Fruit fly (Drosophila melanogaster) whole organism, wandering third instar larva: ENCODE data around the gene CG31627.

Source experiments
- Abd-B ChIP-seq: fragments of >200 bp; optimal IDR thresholded peaks from 2 replicates; lab custom pipeline; 2017; ENCODE audit warnings: missing biosample characterization, missing genetic modification characterization
- CG32264 ChIP-seq: fragments of 200-800 bp; sonication (Bioruptor generic); optimal IDR thresholded peaks from 2 replicates; lab custom pipeline; 2016; ENCODE audit warnings: missing biosample characterization, missing genetic modification characterization
- CG9705 ChIP-seq: fragments of 200-800 bp; sonication (Bioruptor generic); optimal IDR thresholded peaks from 2 replicates; lab custom pipeline; 2018; ENCODE audit warnings: missing biosample characterization, mild to moderate bottlenecking, missing genetic modification characterization
- CrebA ChIP-seq: fragments of 200-800 bp; sonication (Bioruptor generic); optimal IDR thresholded peaks from 2 replicates; lab custom pipeline; 2016; ENCODE audit warnings: missing biosample characterization, mild to moderate bottlenecking, missing genetic modification characterization, borderline replicate concordance
- Dfd ChIP-seq: fragments of >200 bp; optimal IDR thresholded peaks from 2 replicates; lab custom pipeline; 2017; ENCODE audit warnings: missing biosample characterization, missing genetic modification characterization
- Dif ChIP-seq: fragments of 200-275, 200-300 bp; sonication (Bioruptor generic); optimal IDR thresholded peaks from 2 replicates; lab custom pipeline; 2018; ENCODE audit warnings: missing biosample characterization, missing genetic modification characterization; ENCODE audit not compliant: partially characterized antibody
- GATAd ChIP-seq: sonication (Bioruptor generic); optimal IDR thresholded peaks from 2 replicates; lab custom pipeline; 2016; ENCODE audit warnings: missing biosample characterization, missing genetic modification characterization
- HLH106 ChIP-seq: fragments of 200-800 bp; optimal IDR thresholded peaks from 3 replicates; lab custom pipeline; 2019; ENCODE audit warnings: missing biosample characterization, mild to moderate bottlenecking, missing genetic modification characterization, moderate library complexity
- Hnf4 ChIP-seq: fragments of 200-800 bp; sonication (Bioruptor generic); optimal IDR thresholded peaks from 2 replicates; lab custom pipeline; 2016; ENCODE audit warnings: missing biosample characterization, mild to moderate bottlenecking, missing genetic modification characterization
- Hr78 ChIP-seq: fragments of >200 bp; optimal IDR thresholded peaks from 2 replicates; lab custom pipeline; 2017; ENCODE audit warnings: missing biosample characterization, missing genetic modification characterization
- Jra ChIP-seq: sonication (Bioruptor generic); optimal IDR thresholded peaks from 2 replicates; lab custom pipeline; 2016; ENCODE audit warnings: missing biosample characterization, missing genetic modification characterization
- Mio ChIP-seq: sonication (Bioruptor generic); optimal IDR thresholded peaks from 2 replicates; lab custom pipeline; 2016; ENCODE audit warnings: missing biosample characterization, missing genetic modification characterization
- N ChIP-seq: fragments of >200 bp; optimal IDR thresholded peaks from 2 replicates; lab custom pipeline; 2018; ENCODE audit warnings: missing biosample characterization, missing external identifiers, missing genetic modification characterization
- OdsH ChIP-seq: fragments of 200-800 bp; sonication (Bioruptor generic); optimal IDR thresholded peaks from 2 replicates; lab custom pipeline; 2016; ENCODE audit warnings: missing biosample characterization, mild to moderate bottlenecking, missing genetic modification characterization
- Rel ChIP-seq, 2 experiments: fragments of 200-800 bp; sonication (Bioruptor generic) in 1 of 2; optimal IDR thresholded peaks; 2 replicates in 1 of 2; 3 replicates in 1 of 2; lab custom pipeline; 2016 to 2019; ENCODE audit warnings: mild to moderate bottlenecking in 2 of 2, missing biosample characterization in 2 of 2, missing genetic modification characterization in 2 of 2, moderate library complexity in 1 of 2
- Vsx2 ChIP-seq: fragments of 200-300, 225-300 bp; sonication (Bioruptor generic); optimal IDR thresholded peaks from 2 replicates; lab custom pipeline; 2018; ENCODE audit warnings: missing biosample characterization, missing genetic modification characterization; ENCODE audit not compliant: partially characterized antibody
- br ChIP-seq: fragments of 200-800 bp; sonication (Bioruptor generic); optimal IDR thresholded peaks from 2 replicates; lab custom pipeline; 2016; ENCODE audit warnings: missing biosample characterization, missing genetic modification characterization
- brk ChIP-seq: fragments of 200-800 bp; sonication (Bioruptor generic); optimal IDR thresholded peaks from 2 replicates; lab custom pipeline; 2016; ENCODE audit warnings: missing biosample characterization, mild to moderate bottlenecking, missing genetic modification characterization
- dl ChIP-seq, 2 experiments: fragments of 175-275, 200-275 bp in 1 of 2; fragments of 200-275 bp in 1 of 2; sonication (Bioruptor generic); optimal IDR thresholded peaks; lab custom pipeline; 2018; ENCODE audit warnings: mild to moderate bottlenecking in 2 of 2, missing biosample characterization in 2 of 2, missing genetic modification characterization in 2 of 2, moderate library complexity in 2 of 2; ENCODE audit not compliant: partially characterized antibody in 2 of 2, insufficient read depth in 1 of 2
- dmrt93B ChIP-seq: fragments of 200-800 bp; sonication (Bioruptor generic); optimal IDR thresholded peaks from 2 replicates; lab custom pipeline; 2018; ENCODE audit warnings: missing biosample characterization, mild to moderate bottlenecking, missing genetic modification characterization
- dsf ChIP-seq: sonication (Bioruptor generic); optimal IDR thresholded peaks from 2 replicates; lab custom pipeline; 2016; ENCODE audit warnings: missing biosample characterization, missing genetic modification characterization, borderline replicate concordance
- ey ChIP-seq: fragments of 200-800 bp; sonication (Bioruptor generic); optimal IDR thresholded peaks from 2 replicates; lab custom pipeline; 2016; ENCODE audit warnings: missing biosample characterization, missing genetic modification characterization
- foxo ChIP-seq, 2 experiments: fragments of 200-800 bp; sonication (Bioruptor generic); optimal IDR thresholded peaks; 2 replicates in 1 of 2; 3 replicates in 1 of 2; lab custom pipeline; 2016 to 2017; ENCODE audit warnings: missing biosample characterization in 2 of 2, missing genetic modification characterization in 2 of 2
- fru ChIP-seq: fragments of 200-800 bp; sonication (Bioruptor generic); optimal IDR thresholded peaks from 3 replicates; lab custom pipeline; 2016; ENCODE audit warnings: missing biosample characterization, mild to moderate bottlenecking, missing genetic modification characterization
- h ChIP-seq: fragments of 200-800 bp; sonication (Bioruptor generic); optimal IDR thresholded peaks from 3 replicates; lab custom pipeline; 2016; ENCODE audit warnings: missing biosample characterization, mild to moderate bottlenecking, missing genetic modification characterization
- lola ChIP-seq: fragments of >200 bp; optimal IDR thresholded peaks from 2 replicates; lab custom pipeline; 2017; ENCODE audit warnings: missing biosample characterization, missing genetic modification characterization
- pan ChIP-seq: fragments of >200 bp; optimal IDR thresholded peaks from 2 replicates; lab custom pipeline; 2017
- psq ChIP-seq: fragments of 200-800 bp; sonication (Bioruptor generic); optimal IDR thresholded peaks from 3 replicates; lab custom pipeline; 2017; ENCODE audit warnings: missing biosample characterization, mild to moderate bottlenecking, missing genetic modification characterization, moderate library complexity
- rgr ChIP-seq: fragments of 200-800 bp; sonication (Bioruptor generic); optimal IDR thresholded peaks from 3 replicates; lab custom pipeline; 2016; ENCODE audit warnings: missing biosample characterization, mild to moderate bottlenecking, missing genetic modification characterization
- sage ChIP-seq: fragments of 200-800 bp; sonication (Bioruptor generic); optimal IDR thresholded peaks from 2 replicates; lab custom pipeline; 2016; ENCODE audit warnings: missing biosample characterization, mild to moderate bottlenecking, missing genetic modification characterization
- sv ChIP-seq: fragments of 200-800 bp; sonication (Bioruptor generic); optimal IDR thresholded peaks from 3 replicates; lab custom pipeline; 2016; ENCODE audit warnings: missing biosample characterization, missing genetic modification characterization
- tai ChIP-seq: sonication (Bioruptor generic); optimal IDR thresholded peaks from 2 replicates; lab custom pipeline; 2016; ENCODE audit warnings: missing biosample characterization, missing genetic modification characterization
- usp ChIP-seq: fragments of >200 bp; optimal IDR thresholded peaks from 2 replicates; lab custom pipeline; 2017; ENCODE audit warnings: missing biosample characterization, missing genetic modification characterization
- woc ChIP-seq: sonication (Bioruptor generic); optimal IDR thresholded peaks from 2 replicates; lab custom pipeline; 2016; ENCODE audit warnings: missing biosample characterization, mild to moderate bottlenecking, missing genetic modification characterization

CG31627 gene

dm6 chr2L:21178436-21179216, 5.6 kb downstream of the CG31627 start:
- TF ChIP-seq Hr78 (GFP tag; lab: Kevin White, UChicago), result no peak
- no peak for TF ChIP-seq GATAd (GFP tag; lab: Kevin White, UChicago)
- TF ChIP-seq Rel (GFP tag; optimal IDR thresholded peaks at IDR 0.05; lab: Kevin White, UChicago), result no peak
- TF ChIP-seq Rel (tag; optimal IDR thresholded peaks at IDR 0.05; lab: Kevin White, UChicago), result no peak
- TF ChIP-seq CG32264 (GFP tag; lab: Kevin White, UChicago), result no peak
- TF ChIP-seq sage (GFP tag; lab: Kevin White, UChicago), result no peak
- no peak for TF ChIP-seq CG9705 (GFP tag; lab: Kevin White, UChicago)
- TF ChIP-seq Dfd (GFP tag; lab: Kevin White, UChicago), result no peak
- no peak for TF ChIP-seq pan (lab: Kevin White, UChicago)
- TF ChIP-seq Jra (GFP tag; lab: Kevin White, UChicago), result no peak
- no peak for TF ChIP-seq rgr (GFP tag; lab: Kevin White, UChicago)
- peak; percentile 51 for TF ChIP-seq psq (GFP tag; lab: Kevin White, UChicago)
- TF ChIP-seq Hnf4 (GFP tag; lab: Kevin White, UChicago), result no peak
- TF ChIP-seq Dif (GFP tag; lab: Kevin White, UChicago), result no peak
- no peak for TF ChIP-seq lola (GFP tag; lab: Kevin White, UChicago)
- no peak for TF ChIP-seq usp
- no peak for TF ChIP-seq CrebA (GFP tag; lab: Kevin White, UChicago)
- peak; percentile 65 for TF ChIP-seq Vsx2 (GFP tag; lab: Kevin White, UChicago)
- TF ChIP-seq, all 38 proteins: peak for 2

- TF ChIP-seq Rel (GFP tag; optimal IDR thresholded peaks at IDR 0.05; lab: Kevin White, UChicago) (no peak), Rel (tag; optimal IDR thresholded peaks at IDR 0.05; lab: Kevin White, UChicago) (peak; percentile 67), Mio (GFP tag; lab: Kevin White, UChicago) (no peak)
Measured at dm6 chr2L:21179217-21179520, 6.1 kb downstream of the CG31627 start.

- TF ChIP-seq ey, result no peak
- TF ChIP-seq sage (GFP tag; lab: Kevin White, UChicago), result peak; percentile 33
- peak; percentile 7 for TF ChIP-seq HLH106 (tag; lab: Kevin White, UChicago)
- no peak for TF ChIP-seq h (GFP tag; lab: Kevin White, UChicago)
Measured at dm6 chr2L:21179615-21180031, 6.6 kb downstream of the CG31627 start, which contains the start of the genes bur and Mcm10. bur (minus strand) TSS chr2L:21179683. Mcm10 (plus strand) TSS chr2L:21179933.

- TF ChIP-seq Jra (GFP tag; lab: Kevin White, UChicago) (no peak), psq (GFP tag; lab: Kevin White, UChicago) (no peak)
Measured at dm6 chr2L:21187753-21188152, 14.7 kb downstream of the CG31627 start.

dm6 chr2L:21189273-21189781, 16.3 kb downstream of the CG31627 start:
- TF ChIP-seq fru (GFP tag; lab: Kevin White, UChicago), result no peak
- no peak for TF ChIP-seq HLH106 (tag; lab: Kevin White, UChicago)
- no peak for TF ChIP-seq OdsH (GFP tag; lab: Kevin White, UChicago)
- TF ChIP-seq pan (lab: Kevin White, UChicago), result no peak
- TF ChIP-seq dl (GFP tag; optimal IDR thresholded peaks at IDR 0.05; lab: Kevin White, UChicago; ENCODE audit: insufficient read depth in 1 of 2, partially characterized antibody in 2 of 2), result no peak
- TF ChIP-seq usp, result no peak
- TF ChIP-seq sv (GFP tag; lab: Kevin White, UChicago), result no peak

- no peak for TF ChIP-seq Vsx2 (GFP tag; lab: Kevin White, UChicago)
- no peak for TF ChIP-seq Dfd (GFP tag; lab: Kevin White, UChicago)
- TF ChIP-seq dsf (GFP tag; lab: Kevin White, UChicago), result no peak
- no peak for TF ChIP-seq CG32264 (GFP tag; lab: Kevin White, UChicago)
- no peak for TF ChIP-seq woc (GFP tag; lab: Kevin White, UChicago)
- TF ChIP-seq rgr (GFP tag; lab: Kevin White, UChicago), result peak; percentile 4
- TF ChIP-seq CrebA (GFP tag; lab: Kevin White, UChicago), result no peak
- no peak for TF ChIP-seq Abd-B
- TF ChIP-seq tai (GFP tag; lab: Kevin White, UChicago), result no peak
- TF ChIP-seq ey, result peak; percentile 9
- TF ChIP-seq Mio (GFP tag; lab: Kevin White, UChicago), result no peak
- no peak for TF ChIP-seq Hr78 (GFP tag; lab: Kevin White, UChicago)
- TF ChIP-seq br (GFP tag; lab: Kevin White, UChicago), result no peak
- no peak for TF ChIP-seq dmrt93B (GFP tag; lab: Kevin White, UChicago)
- TF ChIP-seq sv (GFP tag; lab: Kevin White, UChicago), result no peak
- TF ChIP-seq foxo (GFP tag; optimal IDR thresholded peaks at IDR 0.05; lab: Kevin White, UChicago), result peak in 1 of 2 experiments; percentile 12
- TF ChIP-seq h (GFP tag; lab: Kevin White, UChicago), result peak; percentile 14
- TF ChIP-seq HLH106 (tag; lab: Kevin White, UChicago), result no peak
- TF ChIP-seq dl (GFP tag; optimal IDR thresholded peaks at IDR 0.05; lab: Kevin White, UChicago; ENCODE audit: insufficient read depth in 1 of 2, partially characterized antibody in 2 of 2), result no peak
- TF ChIP-seq usp, result no peak
- no peak for TF ChIP-seq brk (GFP tag; lab: Kevin White, UChicago)
- no peak for TF ChIP-seq N (GFP tag; lab: Kevin White, UChicago)
- TF ChIP-seq lola (GFP tag; lab: Kevin White, UChicago), result no peak
- TF ChIP-seq GATAd (GFP tag; lab: Kevin White, UChicago), result no peak
- no peak for TF ChIP-seq Jra (GFP tag; lab: Kevin White, UChicago)
- no peak for TF ChIP-seq CG9705 (GFP tag; lab: Kevin White, UChicago)
Measured at dm6 chr2L:21195331-21195730, 22.3 kb downstream of the CG31627 start.
